Worm (Caenorhabditis elegans) whole organism, early embryonic: ENCODE data around the gene ugt-24.

ENCODE experiments used
- F13C5.2 ChIP-seq: sonication (generic microtip); optimal IDR thresholded peaks from 2 replicates; lab custom pipeline; 2017; ENCODE audit warnings: mild to moderate bottlenecking, missing genetic modification characterization, inconsistent platforms, missing compliant biosample characterization
- aly-1 ChIP-seq: sonication (generic microtip); optimal IDR thresholded peaks from 2 replicates; lab custom pipeline; 2016; ENCODE audit warnings: missing genetic modification characterization, missing compliant biosample characterization
- ama-1 ChIP-seq: fragments of 150-350 bp; optimal IDR thresholded peaks from 2 replicates; lab custom pipeline; 2014
- ceh-13 ChIP-seq: fragments of 200-800 bp; sonication (Bioruptor generic); optimal IDR thresholded peaks from 2 replicates; lab custom pipeline; 2018; ENCODE audit warnings: mild to moderate bottlenecking, missing genetic modification characterization, missing compliant biosample characterization
- ceh-36 ChIP-seq: sonication (generic microtip); optimal IDR thresholded peaks from 2 replicates; lab custom pipeline; 2016; ENCODE audit warnings: missing genetic modification characterization, inconsistent platforms, missing compliant biosample characterization
- ets-7 ChIP-seq: sonication (generic microtip); optimal IDR thresholded peaks from 2 replicates; lab custom pipeline; 2016; ENCODE audit warnings: missing genotype, missing genetic modification characterization, missing compliant biosample characterization
- flt-1 ChIP-seq: fragments of 200-800 bp; sonication (Bioruptor generic); IDR thresholded peaks from 2 replicates; pipeline ENCODE4 v1.3.6; 2022; ENCODE audit warnings: missing genetic modification characterization, missing compliant biosample characterization
- hmg-4 ChIP-seq: fragments of 200-800 bp; sonication (Bioruptor generic); optimal IDR thresholded peaks from 2 replicates; lab custom pipeline; 2018; ENCODE audit warnings: mild to moderate bottlenecking, missing genetic modification characterization, missing compliant biosample characterization
- hnd-1 ChIP-seq: sonication (generic microtip); optimal IDR thresholded peaks from 2 replicates; lab custom pipeline; 2016; ENCODE audit warnings: missing genetic modification characterization, missing compliant biosample characterization
- scrt-1 ChIP-seq: fragments of 200-800 bp; sonication (Bioruptor generic); IDR thresholded peaks from 2 replicates; pipeline ENCODE4 v1.3.6; 2022; ENCODE audit warnings: missing genetic modification characterization, missing compliant biosample characterization
- tra-4 ChIP-seq: sonication (generic microtip); optimal IDR thresholded peaks from 2 replicates; lab custom pipeline; 2017; ENCODE audit warnings: missing genetic modification characterization, missing compliant biosample characterization

ce11 chrIV:6259732-6260131, 49.2 kb upstream of the ugt-24 start, which contains the start of gene nlp-16:
- no peak for TF ChIP-seq ama-1
- TF ChIP-seq ceh-13 (GFP tag; lab: Kevin White, UChicago): no peak
- no peak for TF ChIP-seq scrt-1 (GFP tag; lab: Robert Waterston, UW)
- no peak for TF ChIP-seq ets-7
- TF ChIP-seq tra-4 (tag; lab: Kevin White, UChicago): no peak
- no peak for TF ChIP-seq ceh-36 (tag; lab: Kevin White, UChicago)
- TF ChIP-seq aly-1: no peak
- no peak for TF ChIP-seq hmg-4
- no peak for TF ChIP-seq flt-1
- TF ChIP-seq F13C5.2 (tag; lab: Kevin White, UChicago): no peak
- no peak for TF ChIP-seq hnd-1 (tag; lab: Kevin White, UChicago)
